Worm (Caenorhabditis elegans) whole organism, L3 larva: Measurements from ENCODE around the gene C25H3.16.

Experiments used
- R02D3.7 ChIP-seq: fragments of 150-350 bp; optimal IDR thresholded peaks from 2 replicates; lab custom pipeline; 2014; ENCODE audit warnings: missing biosample characterization, missing genetic modification characterization
- ZK546.5 ChIP-seq: sonication (generic microtip); optimal IDR thresholded peaks from 2 replicates; lab custom pipeline; 2017; ENCODE audit warnings: missing biosample characterization, missing genetic modification characterization
- aly-2 ChIP-seq: fragments of 150-350 bp; optimal IDR thresholded peaks from 2 replicates; lab custom pipeline; 2014; ENCODE audit warnings: missing biosample characterization, missing genetic modification characterization
- ama-1 ChIP-seq: fragments of 150-350 bp; optimal IDR thresholded peaks from 2 replicates; lab custom pipeline; 2018
- ceh-28 ChIP-seq: fragments of 150-350 bp; optimal IDR thresholded peaks from 2 replicates; lab custom pipeline; 2014; ENCODE audit warnings: missing biosample characterization, missing genetic modification reagents, missing genetic modification characterization
- ceh-82 ChIP-seq: fragments of 150-350 bp; optimal IDR thresholded peaks from 2 replicates; lab custom pipeline; 2014; ENCODE audit warnings: missing biosample characterization, missing genetic modification characterization
- ceh-9 ChIP-seq: sonication (generic microtip); optimal IDR thresholded peaks from 2 replicates; lab custom pipeline; 2018; ENCODE audit warnings: missing biosample characterization, missing genetic modification characterization
- egl-27 ChIP-seq: sonication (generic microtip); optimal IDR thresholded peaks from 4 replicates; lab custom pipeline; 2017; ENCODE audit warnings: missing biosample characterization, missing genetic modification reagents, missing genetic modification characterization
- egl-5 ChIP-seq: fragments of 150-350 bp; optimal IDR thresholded peaks from 2 replicates; lab custom pipeline; 2017; ENCODE audit warnings: missing biosample characterization, missing genetic modification reagents, missing genetic modification characterization, inconsistent platforms
- elt-1 ChIP-seq: fragments of 150-350 bp; optimal IDR thresholded peaks from 2 replicates; lab custom pipeline; 2014; ENCODE audit warnings: missing biosample characterization, missing genetic modification characterization
- eor-1 ChIP-seq, 2 experiments: fragments of 150-350 bp; optimal IDR thresholded peaks; 2 replicates each; lab custom pipeline; 2014 to 2018; ENCODE audit warnings: missing biosample characterization in 2 of 2, missing genetic modification characterization in 2 of 2
- fkh-10 ChIP-seq: sonication (generic microtip); optimal IDR thresholded peaks from 2 replicates; lab custom pipeline; 2017; ENCODE audit warnings: missing biosample characterization, missing genetic modification reagents, missing genetic modification characterization
- fkh-2 ChIP-seq: fragments of 150-350 bp; optimal IDR thresholded peaks from 2 replicates; lab custom pipeline; 2014; ENCODE audit warnings: missing biosample characterization, missing genetic modification reagents, missing genetic modification characterization
- lin-15B ChIP-seq: fragments of 150-350 bp; optimal IDR thresholded peaks from 2 replicates; lab custom pipeline; 2014; ENCODE audit warnings: missing biosample characterization, missing genetic modification characterization
- lin-39 ChIP-seq: fragments of 150-350 bp; optimal IDR thresholded peaks from 2 replicates; lab custom pipeline; 2018; ENCODE audit warnings: missing biosample characterization, missing genetic modification reagents, missing genetic modification characterization
- lsy-12 ChIP-seq: sonication (generic microtip); optimal IDR thresholded peaks from 2 replicates; lab custom pipeline; 2016; ENCODE audit warnings: mild to moderate bottlenecking, missing genetic modification characterization, missing compliant biosample characterization
- mdl-1 ChIP-seq: fragments of 150-350 bp; optimal IDR thresholded peaks from 2 replicates; lab custom pipeline; 2014; ENCODE audit warnings: missing biosample characterization, missing genetic modification characterization
- mml-1 ChIP-seq: fragments of 150-350 bp; sonication (generic microtip); optimal IDR thresholded peaks from 3 replicates; lab custom pipeline; 2014; ENCODE audit warnings: missing biosample characterization, missing genetic modification characterization
- nfya-1 ChIP-seq: sonication (generic microtip); optimal IDR thresholded peaks from 2 replicates; lab custom pipeline; 2017; ENCODE audit warnings: missing genetic modification characterization, mild to moderate bottlenecking, missing compliant biosample characterization, antibody characterized with exemption, moderate library complexity; ENCODE audit not compliant: insufficient read depth
- nhr-11 ChIP-seq: fragments of 150-350 bp; optimal IDR thresholded peaks from 2 replicates; lab custom pipeline; 2014; ENCODE audit warnings: missing biosample characterization, missing genetic modification characterization
- nhr-23 ChIP-seq: fragments of 150-350 bp; optimal IDR thresholded peaks from 2 replicates; lab custom pipeline; 2014; ENCODE audit warnings: missing biosample characterization, missing genetic modification reagents, missing genetic modification characterization
- nhr-237 ChIP-seq: fragments of 150-350 bp; optimal IDR thresholded peaks from 2 replicates; lab custom pipeline; 2014; ENCODE audit warnings: missing biosample characterization, missing genetic modification characterization
- nhr-25 ChIP-seq: sonication (generic microtip); optimal IDR thresholded peaks from 2 replicates; lab custom pipeline; 2017; ENCODE audit warnings: missing biosample characterization, missing genetic modification characterization
- nhr-28 ChIP-seq: fragments of 150-350 bp; optimal IDR thresholded peaks from 2 replicates; lab custom pipeline; 2014; ENCODE audit warnings: missing biosample characterization, missing genetic modification characterization
- nhr-43 ChIP-seq: sonication (generic microtip); optimal IDR thresholded peaks from 2 replicates; lab custom pipeline; 2016; ENCODE audit warnings: mild to moderate bottlenecking, missing genetic modification characterization, missing compliant biosample characterization; ENCODE audit not compliant: poor library complexity, severe bottlenecking
- nhr-77 ChIP-seq: fragments of 150-350 bp; optimal IDR thresholded peaks from 2 replicates; lab custom pipeline; 2014; ENCODE audit warnings: missing biosample characterization, missing genetic modification characterization
- pha-4 ChIP-seq: fragments of 150-350 bp; optimal IDR thresholded peaks from 2 replicates; lab custom pipeline; 2014; ENCODE audit warnings: missing biosample characterization, missing genetic modification reagents, missing genetic modification characterization
- pqm-1 ChIP-seq: fragments of 150-350 bp; optimal IDR thresholded peaks from 2 replicates; lab custom pipeline; 2017; ENCODE audit warnings: missing biosample characterization, missing genetic modification characterization, inconsistent platforms
- sea-2 ChIP-seq: fragments of 150-350 bp; sonication (generic microtip); optimal IDR thresholded peaks from 4 replicates; lab custom pipeline; 2014; ENCODE audit warnings: missing biosample characterization, missing genetic modification reagents, missing genetic modification characterization
- skn-1 ChIP-seq: fragments of 150-350 bp; optimal IDR thresholded peaks from 2 replicates; lab custom pipeline; 2014; ENCODE audit warnings: missing biosample characterization, missing genetic modification characterization
- tbx-2 ChIP-seq: sonication (generic microtip); optimal IDR thresholded peaks from 2 replicates; lab custom pipeline; 2016; ENCODE audit warnings: mild to moderate bottlenecking, missing genetic modification characterization, missing compliant biosample characterization
- unc-62 ChIP-seq: fragments of 150-350 bp; sonication (generic microtip); optimal IDR thresholded peaks from 4 replicates; lab custom pipeline; 2014; ENCODE audit warnings: missing biosample characterization, missing genetic modification reagents, missing genetic modification characterization

C25H3.16 gene

DNA sequence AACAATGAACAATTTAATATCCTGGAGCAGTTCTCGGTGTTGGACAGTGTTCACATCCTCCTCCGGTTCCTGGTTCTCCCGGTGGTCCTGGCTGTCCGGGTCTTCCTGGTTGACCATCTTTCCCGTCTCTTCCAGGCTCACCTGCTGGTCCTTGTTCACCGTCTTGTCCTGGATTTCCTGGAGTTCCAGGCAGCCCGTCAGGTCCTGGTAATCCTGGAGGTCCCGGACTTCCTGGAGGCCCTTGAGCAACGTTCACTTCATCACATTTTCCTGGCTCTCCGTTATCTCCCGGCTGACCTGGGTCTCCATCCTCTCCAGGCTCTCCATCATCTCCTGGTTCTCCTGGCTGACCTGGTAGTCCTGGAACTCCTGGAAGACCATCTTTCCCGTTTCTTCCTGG, 14.7 kb upstream of the C25H3.16 start:
- TF ChIP-seq ceh-9 = no peak
- no peak for TF ChIP-seq pqm-1 (tag; lab: Kevin White, UChicago)
- no peak for TF ChIP-seq ama-1 (lab: Kevin White, UChicago)
- no peak for TF ChIP-seq nhr-23 (tag; lab: Kevin White, UChicago)
- no peak for TF ChIP-seq nhr-77 (tag; lab: Kevin White, UChicago)
- no peak for TF ChIP-seq nhr-237 (tag; lab: Kevin White, UChicago)
- no peak for TF ChIP-seq mdl-1 (tag; lab: Kevin White, UChicago)
- no peak for TF ChIP-seq nhr-43 (tag; lab: Kevin White, UChicago)
- TF ChIP-seq ZK546.5 (tag; lab: Kevin White, UChicago) = no peak
- no peak for TF ChIP-seq R02D3.7 (tag; lab: Kevin White, UChicago)
- no peak for TF ChIP-seq egl-5 (tag; lab: Kevin White, UChicago)
- TF ChIP-seq pha-4 = no peak
- no peak for TF ChIP-seq tbx-2 (tag; lab: Kevin White, UChicago)

DNA sequence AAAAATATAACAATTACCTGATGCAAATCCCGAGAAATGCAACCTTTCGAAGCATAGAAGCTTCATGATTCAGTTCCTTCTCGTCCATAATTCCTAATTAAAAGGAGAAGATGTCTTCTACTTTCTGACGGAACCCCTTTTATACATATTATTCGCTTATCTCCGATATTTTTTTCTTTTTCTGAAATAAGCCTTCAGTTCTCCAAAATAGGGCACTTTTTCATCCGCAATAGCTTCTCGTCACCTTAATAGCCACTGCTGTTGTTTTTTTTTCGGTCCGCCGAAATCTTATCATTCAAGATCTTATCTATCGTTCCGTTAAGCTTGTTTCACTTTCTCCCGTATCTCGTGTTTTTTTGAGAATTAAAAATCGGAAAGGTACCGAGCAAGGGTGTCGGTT, 13.8 kb upstream of the C25H3.16 start, which contains the start of gene bli-2:
bli-2 (minus strand) TSS at position 101 of the 400 bp plus-strand sequence.
- TF ChIP-seq fkh-2 (tag; lab: Kevin White, UChicago) = no peak
- TF ChIP-seq ceh-82 (tag; lab: Kevin White, UChicago) = no peak
- TF ChIP-seq lsy-12 = no peak
- TF ChIP-seq lin-39 = no peak
- TF ChIP-seq ZK546.5 (tag; lab: Kevin White, UChicago) = no peak
- TF ChIP-seq R02D3.7 (tag; lab: Kevin White, UChicago) = no peak
- no peak for TF ChIP-seq nhr-28
- TF ChIP-seq pqm-1 (tag; lab: Kevin White, UChicago) = no peak
- TF ChIP-seq ceh-28 = no peak
- TF ChIP-seq nhr-11 = no peak
- no peak for TF ChIP-seq nhr-25
- no peak for TF ChIP-seq nhr-43 (tag; lab: Kevin White, UChicago)
- no peak for TF ChIP-seq unc-62 (GFP tag; lab: Kevin White, UChicago)

ce11 chrII:5654215-5654614, 11.9 kb upstream of the C25H3.16 start, which contains the start of gene F59E12.1:
Gene F59E12.1 (plus strand): TSS chrII:5654515.
- TF ChIP-seq sea-2 (GFP tag; lab: Kevin White, UChicago) (no peak), aly-2 (no peak), ceh-9 (no peak), egl-5 (tag; lab: Kevin White, UChicago) (no peak), lin-15B (tag; lab: Kevin White, UChicago) (no peak), skn-1 (tag; lab: Kevin White, UChicago) (no peak), nfya-1 (tag; lab: Kevin White, UChicago) (no peak)
- TF ChIP-seq, all 47 proteins: peak for 0

ce11 chrII:5659675-5660074, 6.4 kb upstream of the C25H3.16 start, which contains the start of gene fut-3:
Gene fut-3 (minus strand): TSS chrII:5659775.
- TF ChIP-seq egl-27 (tag; lab: Kevin White, UChicago) (no peak), fkh-10 (GFP tag; lab: Kevin White, UChicago) (no peak)

DNA sequence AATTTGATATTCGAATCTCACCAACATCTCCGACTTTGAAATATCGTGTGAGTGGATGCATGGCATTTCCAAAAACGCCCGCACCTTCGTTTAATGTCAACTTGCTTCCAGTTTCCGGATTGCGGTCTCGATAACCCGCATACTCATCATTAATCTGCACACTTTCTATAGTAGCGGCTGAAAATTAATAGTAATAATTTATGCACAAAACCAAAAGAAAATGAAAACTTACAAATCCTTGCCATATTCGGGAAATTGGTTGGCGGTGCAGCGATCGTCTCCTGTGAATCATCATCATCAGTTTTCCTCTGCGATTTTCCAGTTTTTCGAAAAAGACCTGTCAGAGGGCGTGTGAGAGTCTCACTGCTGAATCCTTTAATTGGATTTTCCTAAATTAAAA, 5.9 kb upstream of the C25H3.16 start:
- no peak for TF ChIP-seq egl-5 (tag; lab: Kevin White, UChicago)
- no peak for TF ChIP-seq mml-1 (tag; lab: Kevin White, UChicago)
- no peak for TF ChIP-seq eor-1 (tag; optimal IDR thresholded peaks at IDR 0.05; lab: Kevin White, UChicago)
- TF ChIP-seq elt-1 (tag; lab: Kevin White, UChicago) = no peak
- TF ChIP-seq, all 47 proteins: peak for 0
